Fruit fly (Drosophila melanogaster) whole organism, embryonic: Measurements from ENCODE around the gene CG11596.

Experiments used
- BEAF-32 ChIP-seq: fragments of 200-800 bp; sonication (Bioruptor generic); optimal IDR thresholded peaks from 3 replicates; lab custom pipeline; 2017; ENCODE audit warnings: missing biosample characterization, missing genetic modification characterization, mild to moderate bottlenecking, moderate library complexity, missing genetic modification reagents
- CG10654 ChIP-seq: fragments of 200-800 bp; sonication (Bioruptor generic); optimal IDR thresholded peaks from 2 replicates; lab custom pipeline; 2016; ENCODE audit warnings: missing biosample characterization, missing genetic modification characterization
- CG11456 ChIP-seq: fragments of 200-800 bp; sonication (Bioruptor generic); IDR thresholded peaks from 3 replicates; pipeline ENCODE4 v1.3.6; 2022; ENCODE audit warnings: missing biosample characterization, missing genetic modification characterization
- CG11560 ChIP-seq: fragments of 200-800 bp; sonication (Bioruptor generic); IDR thresholded peaks from 3 replicates; pipeline ENCODE4 v1.3.6; 2022; ENCODE audit warnings: missing biosample characterization, missing genetic modification characterization
- CG14710 ChIP-seq: fragments of 200-800 bp; sonication (Bioruptor generic); optimal IDR thresholded peaks from 3 replicates; lab custom pipeline; 2019; ENCODE audit warnings: missing biosample characterization, mild to moderate bottlenecking, missing genetic modification characterization, moderate library complexity
- CG1603 ChIP-seq: fragments of 200-800 bp; sonication (Bioruptor generic); optimal IDR thresholded peaks from 2 replicates; lab custom pipeline; 2019; ENCODE audit warnings: missing biosample characterization, mild to moderate bottlenecking, missing genetic modification characterization, moderate library complexity
- CG17385 ChIP-seq: fragments of 200-800 bp; sonication (Bioruptor generic); optimal IDR thresholded peaks from 3 replicates; lab custom pipeline; 2018; ENCODE audit warnings: missing biosample characterization, mild to moderate bottlenecking, missing genetic modification characterization
- CG17912 ChIP-seq: fragments of 200-800 bp; sonication (Bioruptor generic); optimal IDR thresholded peaks from 2 replicates; lab custom pipeline; 2018; ENCODE audit warnings: missing biosample characterization, mild to moderate bottlenecking, missing genetic modification characterization
- CG31224 ChIP-seq: fragments of 200-800 bp; sonication (Bioruptor generic); IDR thresholded peaks from 2 replicates; pipeline ENCODE4 v1.3.6; 2022; ENCODE audit warnings: missing biosample characterization, missing genetic modification characterization
- CG32772 ChIP-seq: fragments of 200-800 bp; sonication (Bioruptor generic); IDR thresholded peaks from 2 replicates; pipeline ENCODE4 v1.3.6; 2022; ENCODE audit warnings: missing biosample characterization, missing genetic modification characterization
- CG3281 ChIP-seq: fragments of 200-800 bp; sonication (Bioruptor generic); optimal IDR thresholded peaks from 3 replicates; lab custom pipeline; 2017; ENCODE audit warnings: missing biosample characterization, mild to moderate bottlenecking, missing genetic modification characterization
- CG34422 ChIP-seq: fragments of 200-800 bp; sonication (Bioruptor generic); IDR thresholded peaks from 3 replicates; pipeline ENCODE4 v1.3.6; 2022; ENCODE audit warnings: missing biosample characterization, missing genetic modification characterization
- CG3838 ChIP-seq: fragments of 200-800 bp; sonication (Bioruptor generic); optimal IDR thresholded peaks from 3 replicates; lab custom pipeline; 2016; ENCODE audit warnings: missing biosample characterization, missing genetic modification characterization
- CG4820 ChIP-seq: fragments of 200-800 bp; sonication (Bioruptor generic); optimal IDR thresholded peaks from 3 replicates; lab custom pipeline; 2016; ENCODE audit warnings: missing biosample characterization, missing genetic modification characterization
- CG5245 ChIP-seq: fragments of 200-800 bp; sonication (Bioruptor generic); optimal IDR thresholded peaks from 3 replicates; lab custom pipeline; 2016; ENCODE audit warnings: missing biosample characterization, missing genetic modification characterization
- CG5953 ChIP-seq: fragments of 200-800 bp; sonication (Bioruptor generic); IDR thresholded peaks from 2 replicates; pipeline ENCODE4 v1.3.6; 2022; ENCODE audit warnings: missing biosample characterization, missing genetic modification characterization
- CG6683 ChIP-seq: fragments of 200-800 bp; sonication (Bioruptor generic); optimal IDR thresholded peaks from 2 replicates; lab custom pipeline; 2017; ENCODE audit warnings: missing biosample characterization, mild to moderate bottlenecking, missing genetic modification characterization, missing genetic modification reagents
- CG9437 ChIP-seq: fragments of 200-800 bp; sonication (Bioruptor generic); optimal IDR thresholded peaks from 2 replicates; lab custom pipeline; 2018; ENCODE audit warnings: missing biosample characterization, mild to moderate bottlenecking, missing genetic modification characterization
- CG9609 ChIP-seq: fragments of 200-800 bp; sonication (Bioruptor generic); optimal IDR thresholded peaks from 3 replicates; lab custom pipeline; 2016; ENCODE audit warnings: missing biosample characterization, missing genetic modification characterization
- CoRest ChIP-seq: fragments of 200-800 bp; sonication (Bioruptor generic); optimal IDR thresholded peaks from 3 replicates; lab custom pipeline; 2018; ENCODE audit warnings: missing biosample characterization, mild to moderate bottlenecking, missing genetic modification characterization, moderate library complexity
- Dek ChIP-seq: fragments of 200-800 bp; sonication (Bioruptor generic); optimal IDR thresholded peaks from 3 replicates; lab custom pipeline; 2019; ENCODE audit warnings: missing biosample characterization, mild to moderate bottlenecking, missing genetic modification characterization, moderate library complexity
- Eip74EF ChIP-seq, 2 experiments: fragments of 200-800 bp in 1 of 2; fragments of >200 bp in 1 of 2; sonication (Bioruptor generic) in 1 of 2; optimal IDR thresholded peaks; 2 replicates each; lab custom pipeline; 2017 to 2019; ENCODE audit warnings: missing biosample characterization in 2 of 2, missing genetic modification characterization in 2 of 2, mild to moderate bottlenecking in 1 of 2, moderate library complexity in 1 of 2
- Ets97D ChIP-seq: fragments of 200-800 bp; sonication (Bioruptor generic); optimal IDR thresholded peaks from 3 replicates; lab custom pipeline; 2016; ENCODE audit warnings: missing biosample characterization, missing genetic modification characterization
- HmgZ ChIP-seq: fragments of 200-800 bp; sonication (Bioruptor generic); optimal IDR thresholded peaks from 2 replicates; lab custom pipeline; 2018; ENCODE audit warnings: missing biosample characterization, mild to moderate bottlenecking, missing genetic modification characterization
- Hr51 ChIP-seq, 2 experiments: fragments of 200-800 bp; sonication (Bioruptor generic); optimal IDR thresholded peaks; 2 replicates in 1 of 2; 3 replicates in 1 of 2; lab custom pipeline; 2016 to 2018; ENCODE audit warnings: missing biosample characterization in 2 of 2, missing genetic modification characterization in 2 of 2, mild to moderate bottlenecking in 1 of 2, moderate library complexity in 1 of 2
- Lim3 ChIP-seq: fragments of 200-800 bp; sonication (Bioruptor generic); IDR thresholded peaks from 2 replicates; pipeline ENCODE4 v1.3.6; 2022; ENCODE audit warnings: missing biosample characterization, missing genetic modification characterization
- Max ChIP-seq: fragments of 200-800 bp; sonication (Bioruptor generic); optimal IDR thresholded peaks from 2 replicates; lab custom pipeline; 2016; ENCODE audit warnings: missing biosample characterization, mild to moderate bottlenecking, missing genetic modification characterization
- Meics ChIP-seq: fragments of 200-800 bp; sonication (Bioruptor generic); optimal IDR thresholded peaks from 2 replicates; lab custom pipeline; 2017; ENCODE audit warnings: missing biosample characterization, mild to moderate bottlenecking, missing genetic modification characterization
- NC2α ChIP-seq: fragments of 200-800 bp; sonication (Bioruptor generic); optimal IDR thresholded peaks from 2 replicates; lab custom pipeline; 2016; ENCODE audit warnings: missing biosample characterization, missing genetic modification characterization
- NK7.1 ChIP-seq: fragments of 200-800 bp; sonication (Bioruptor generic); optimal IDR thresholded peaks from 3 replicates; lab custom pipeline; 2016; ENCODE audit warnings: missing biosample characterization, missing genetic modification characterization
- Opbp ChIP-seq: fragments of 200-800 bp; sonication (Bioruptor generic); IDR thresholded peaks from 3 replicates; pipeline ENCODE4 v1.3.6; 2022; ENCODE audit warnings: missing biosample characterization, missing genetic modification characterization; ENCODE audit not compliant: partially characterized antibody
- amos ChIP-seq: fragments of 200-800 bp; sonication (Bioruptor generic); IDR thresholded peaks from 2 replicates; pipeline ENCODE4 v1.3.6; 2022; ENCODE audit warnings: missing biosample characterization, missing genetic modification characterization; ENCODE audit not compliant: partially characterized antibody
- ase ChIP-seq: fragments of 200-800 bp; sonication (Bioruptor generic); IDR thresholded peaks from 3 replicates; pipeline ENCODE4 v1.3.6; 2022; ENCODE audit warnings: missing biosample characterization, missing genetic modification characterization
- bcd ChIP-seq: fragments of 200-800 bp; sonication (Bioruptor generic); optimal IDR thresholded peaks from 2 replicates; lab custom pipeline; 2017; ENCODE audit warnings: missing biosample characterization, mild to moderate bottlenecking, missing genetic modification characterization
- bowl ChIP-seq: fragments of 200-800 bp; sonication (Bioruptor generic); IDR thresholded peaks from 2 replicates; pipeline ENCODE4 v1.3.6; 2022; ENCODE audit warnings: missing biosample characterization, missing genetic modification characterization
- cad ChIP-seq: fragments of >200 bp; optimal IDR thresholded peaks from 2 replicates; lab custom pipeline; 2017; ENCODE audit warnings: missing biosample characterization, missing genetic modification characterization
- danr ChIP-seq: fragments of 200-800 bp; sonication (Bioruptor generic); IDR thresholded peaks from 2 replicates; pipeline ENCODE4 v1.3.6; 2022; ENCODE audit warnings: missing biosample characterization, missing genetic modification characterization
- dmrt99B ChIP-seq: fragments of 200-800 bp; sonication (Bioruptor generic); optimal IDR thresholded peaks from 2 replicates; lab custom pipeline; 2018; ENCODE audit warnings: missing biosample characterization, mild to moderate bottlenecking, missing genetic modification characterization, moderate library complexity
- fd3F ChIP-seq: fragments of 200-800 bp; sonication (Bioruptor generic); optimal IDR thresholded peaks from 2 replicates; lab custom pipeline; 2018; ENCODE audit warnings: missing biosample characterization, mild to moderate bottlenecking, missing genetic modification characterization, moderate library complexity
- gce ChIP-seq: fragments of 200-800 bp; sonication (Bioruptor generic); IDR thresholded peaks from 3 replicates; pipeline ENCODE4 v1.3.6; 2022; ENCODE audit warnings: missing biosample characterization, missing genetic modification characterization
- mam ChIP-seq: fragments of 200-800 bp; sonication (Bioruptor generic); optimal IDR thresholded peaks from 3 replicates; lab custom pipeline; 2016; ENCODE audit warnings: missing biosample characterization, missing genetic modification characterization
- mld ChIP-seq: fragments of 200-800 bp; sonication (Bioruptor generic); IDR thresholded peaks from 3 replicates; pipeline ENCODE4 v1.3.6; 2022; ENCODE audit warnings: missing biosample characterization, missing genetic modification characterization; ENCODE audit not compliant: partially characterized antibody
- p53 ChIP-seq: fragments of 200-800 bp; sonication (Bioruptor generic); optimal IDR thresholded peaks from 2 replicates; lab custom pipeline; 2016; ENCODE audit warnings: missing biosample characterization, missing genetic modification characterization
- phol ChIP-seq: fragments of 200-800 bp; sonication (Bioruptor generic); optimal IDR thresholded peaks from 3 replicates; lab custom pipeline; 2018; ENCODE audit warnings: missing biosample characterization, mild to moderate bottlenecking, missing genetic modification characterization, moderate library complexity
- pnt ChIP-seq: fragments of 200-800 bp; sonication (Bioruptor generic); optimal IDR thresholded peaks from 3 replicates; lab custom pipeline; 2016; ENCODE audit warnings: missing biosample characterization, missing genetic modification characterization
- psq ChIP-seq: fragments of 200-800 bp; sonication (Bioruptor generic); optimal IDR thresholded peaks from 2 replicates; lab custom pipeline; 2017; ENCODE audit warnings: missing biosample characterization, missing genetic modification characterization
- rib ChIP-seq: fragments of 200-800 bp; sonication (Bioruptor generic); IDR thresholded peaks from 2 replicates; pipeline ENCODE4 v1.3.6; 2022; ENCODE audit warnings: missing biosample characterization, missing genetic modification characterization
- sc ChIP-seq, 3 experiments: fragments of >200 bp in 2 of 3; fragments of 200-800 bp in 1 of 3; sonication (Bioruptor generic) in 1 of 3; optimal IDR thresholded peaks; 2 replicates in 2 of 3; 3 replicates in 1 of 3; lab custom pipeline; 2017; ENCODE audit warnings: mild to moderate bottlenecking in 1 of 3, missing biosample characterization in 1 of 3, missing genetic modification characterization in 1 of 3, missing genetic modification reagents in 1 of 3
- trh ChIP-seq: fragments of 200-800 bp; sonication (Bioruptor generic); optimal IDR thresholded peaks from 2 replicates; lab custom pipeline; 2016; ENCODE audit warnings: missing biosample characterization, missing genetic modification characterization
- tx ChIP-seq: fragments of 200-800 bp; sonication (Bioruptor generic); optimal IDR thresholded peaks from 2 replicates; lab custom pipeline; 2016; ENCODE audit warnings: missing biosample characterization, missing genetic modification characterization

The CG11596 gene

DNA sequence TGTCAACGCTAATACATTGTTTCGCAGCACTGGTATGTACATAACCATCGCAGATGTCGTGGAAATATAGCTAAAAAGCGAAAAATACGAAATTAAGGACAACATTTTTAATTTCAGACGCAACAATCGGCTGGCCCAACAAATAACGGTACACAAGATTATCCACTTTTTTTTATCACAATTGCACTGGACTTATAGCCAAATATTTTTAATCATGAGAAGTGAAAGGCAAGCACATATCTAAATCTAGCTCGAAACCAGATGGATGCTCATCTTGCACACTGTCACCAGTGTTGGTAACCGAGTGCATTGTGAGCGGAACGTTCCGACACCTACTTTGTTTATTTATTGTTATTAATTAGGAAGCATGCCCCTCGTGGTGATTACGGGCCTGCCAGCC lies 12.5 kb downstream of the CG11596 start, which contains the start of the genes CG3857 and CG3587 (continued):
- TF ChIP-seq CG31224 (GFP tag; lab: Robert Waterston, UW), result peak; percentile 39; the same call in 1 of the 2 replicates
- no peak for TF ChIP-seq CG6683 (GFP tag; lab: Kevin White, UChicago)
- no peak for TF ChIP-seq cad (GFP tag; lab: Kevin White, UChicago)
- TF ChIP-seq CG9437, result peak; percentile 71
- TF ChIP-seq CG9609 (GFP tag; lab: Kevin White, UChicago), result peak; percentile 83
- TF ChIP-seq CG5953 (GFP tag; lab: Robert Waterston, UW), result 0 out of 2 replicates have a peak, but pooled peaks have one; percentile 25
- TF ChIP-seq CG34422, result peak; percentile 62; the same call in 2 of the 3 replicates
- peak; percentile 2 for TF ChIP-seq trh (GFP tag; lab: Kevin White, UChicago)
- peak; percentile 55 for TF ChIP-seq Meics (GFP tag; lab: Kevin White, UChicago)
- TF ChIP-seq CG1603 (tag; lab: Kevin White, UChicago), result peak; percentile 75
- peak; percentile 65 to 75 for TF ChIP-seq Hr51 (GFP tag; optimal IDR thresholded peaks at IDR 0.05; lab: Kevin White, UChicago)
- TF ChIP-seq amos (GFP tag; lab: Robert Waterston, UW), result no peak
- peak; percentile 26 for TF ChIP-seq CG5245 (GFP tag; lab: Kevin White, UChicago)
- peak; percentile 70 for TF ChIP-seq Dek
- TF ChIP-seq sc (optimal IDR thresholded peaks at IDR 0.05; lab: Kevin White, UChicago), result no peak
- peak; percentile 29 for TF ChIP-seq sc (GFP tag; optimal IDR thresholded peaks at IDR 0.05; lab: Kevin White, UChicago)
- no peak for TF ChIP-seq Eip74EF (GFP tag; optimal IDR thresholded peaks at IDR 0.05; lab: Kevin White, UChicago)
- TF ChIP-seq CG3838 (GFP tag; lab: Kevin White, UChicago), result no peak
- peak; percentile 71 for TF ChIP-seq phol (tag; lab: Kevin White, UChicago)
- peak; percentile 83 for TF ChIP-seq Max (GFP tag; lab: Kevin White, UChicago)
- no peak for TF ChIP-seq CG17912 (GFP tag; lab: Kevin White, UChicago)
- peak; percentile 70 for TF ChIP-seq CG4820 (GFP tag; lab: Kevin White, UChicago)
- peak; percentile 45 for TF ChIP-seq NC2α (GFP tag; lab: Kevin White, UChicago)
- peak; percentile 62 for TF ChIP-seq dmrt99B
- TF ChIP-seq psq (GFP tag; lab: Kevin White, UChicago), result peak; percentile 18
- TF ChIP-seq rib (GFP tag; lab: Robert Waterston, UW), result no peak
- TF ChIP-seq CoRest, result peak; percentile 84
- peak; percentile 33 for TF ChIP-seq p53 (GFP tag; lab: Kevin White, UChicago)
- peak; percentile 80 for TF ChIP-seq Ets97D (GFP tag; lab: Kevin White, UChicago)
- TF ChIP-seq Lim3 (GFP tag; lab: Robert Waterston, UW), result no peak
- peak; percentile 53 for TF ChIP-seq BEAF-32 (GFP tag; lab: Kevin White, UChicago)
- no peak for TF ChIP-seq mld
- TF ChIP-seq ase (GFP tag; lab: Robert Waterston, UW), result 0 out of 3 replicates have a peak, but pooled peaks have one; percentile 45
- peak; percentile 80 for TF ChIP-seq CG32772 (GFP tag; lab: Robert Waterston, UW)
- peak; percentile 83 for TF ChIP-seq tx
- TF ChIP-seq pnt (GFP tag; lab: Kevin White, UChicago), result peak; percentile 75
- TF ChIP-seq danr (GFP tag; lab: Robert Waterston, UW), result peak; percentile 52; the same call in 1 of the 2 replicates
- peak; percentile 66 for TF ChIP-seq CG14710
- TF ChIP-seq CG11560 (tag; lab: Robert Waterston, UW), result 0 out of 3 replicates have a peak, but pooled peaks have one; percentile 37
- TF ChIP-seq bcd (GFP tag; lab: Kevin White, UChicago), result peak; percentile 69
- peak; percentile 58 for TF ChIP-seq CG10654 (GFP tag; lab: Kevin White, UChicago)
- TF ChIP-seq HmgZ, result peak; percentile 78
- peak; percentile 50 for TF ChIP-seq fd3F (GFP tag; lab: Kevin White, UChicago)
- peak; percentile 60 for TF ChIP-seq CG3281
- TF ChIP-seq CG17385, result peak; percentile 58
- no peak for TF ChIP-seq bowl (GFP tag; lab: Robert Waterston, UW)
- TF ChIP-seq Opbp (GFP tag; lab: Robert Waterston, UW), result no peak
- peak; percentile 73; the same call in 2 of the 3 replicates for TF ChIP-seq CG11456 (GFP tag; lab: Robert Waterston, UW)
- peak; percentile 43 for TF ChIP-seq NK7.1 (GFP tag; lab: Kevin White, UChicago)
- TF ChIP-seq mam, result peak; percentile 78
- no peak for TF ChIP-seq gce (GFP tag; lab: Robert Waterston, UW)
